Fruit fly (Drosophila melanogaster): ENCODE results near the gene Hipk.

Gene Hipk

DNA sequence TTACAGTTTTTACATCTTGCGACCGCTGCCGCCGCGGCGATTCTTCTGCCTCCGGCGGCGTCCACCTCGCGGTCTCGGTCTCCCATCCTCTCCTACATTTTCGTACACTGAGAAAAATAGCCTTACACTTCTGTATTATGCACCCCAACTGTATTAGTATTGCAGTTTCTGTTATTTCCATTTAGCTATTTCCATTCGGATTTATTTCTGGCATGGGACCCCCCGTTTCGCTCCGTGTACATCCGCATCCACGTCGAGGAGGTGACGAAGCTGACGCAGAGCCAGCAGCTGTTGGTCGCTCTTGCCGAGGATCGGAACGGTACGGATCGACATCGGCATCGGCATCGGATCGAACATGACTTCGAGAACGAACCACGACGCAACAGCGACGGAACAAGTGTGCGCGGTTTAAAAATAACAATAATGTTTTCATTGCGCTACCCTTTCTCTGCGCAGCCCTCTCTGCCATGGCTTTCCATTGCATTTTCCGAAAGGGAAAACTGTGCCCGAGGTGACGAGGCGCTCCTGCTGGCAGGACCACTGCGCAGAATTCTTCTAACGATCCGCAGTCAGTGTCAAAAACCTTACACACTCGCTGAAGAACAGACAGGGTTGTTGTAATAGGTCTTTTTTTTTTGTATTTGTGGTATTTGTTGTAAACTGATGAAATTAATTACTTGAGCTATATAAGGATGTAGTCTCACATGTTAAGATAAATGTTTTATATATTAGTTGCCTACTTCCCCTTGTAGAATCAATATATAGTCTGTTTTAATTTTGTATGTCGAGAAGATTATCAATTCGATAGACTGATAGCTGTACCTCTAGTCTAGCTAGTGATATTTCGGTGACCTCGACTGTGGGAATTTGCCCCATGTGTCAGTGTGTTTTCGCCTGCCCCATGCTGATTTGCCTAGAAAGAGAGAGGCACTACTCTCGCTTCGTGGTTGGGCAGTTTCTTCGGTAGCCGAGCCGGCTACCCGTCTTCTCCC, 46.7 kb downstream of the Hipk start (continued):
- TF ChIP-seq CG17328 (GFP tag; IDR thresholded peaks at IDR 0.05) (peak; percentile 93), GATAe (GFP tag; conservative IDR thresholded peaks at IDR 0.05) (no peak; the same call in 1 of the 2 replicates), CG15073 (GFP tag; optimal IDR thresholded peaks at IDR 0.05) (peak; percentile 22), CG15601 (tag; optimal IDR thresholded peaks at IDR 0.05) (peak; percentile 79), CG7786 (GFP tag; optimal IDR thresholded peaks at IDR 0.05) (peak; percentile 94), ci (GFP tag; IDR thresholded peaks at IDR 0.05) (peak; percentile 96), tio (GFP tag; optimal IDR thresholded peaks at IDR 0.05) (peak; percentile 76), sqz (GFP tag; optimal IDR thresholded peaks at IDR 0.05) (no peak), CoRest (tag; optimal IDR thresholded peaks at IDR 0.05) (peak; percentile 87), bsh (GFP tag; optimal IDR thresholded peaks at IDR 0.05) (peak; percentile 68 to 92), CG7987 (GFP tag; optimal IDR thresholded peaks at IDR 0.05) (peak; percentile 77), slp2 (GFP tag; optimal IDR thresholded peaks at IDR 0.05) (peak; percentile 84), schlank (tag; optimal IDR thresholded peaks at IDR 0.05) (peak; percentile 79), gfzf (GFP tag; optimal IDR thresholded peaks at IDR 0.05) (no peak), Hsf (GFP tag; optimal IDR thresholded peaks at IDR 0.05) (peak; percentile 89), CG4424 (GFP tag; optimal IDR thresholded peaks at IDR 0.05) (peak; percentile 87), CkIIα-i1 (GFP tag; IDR thresholded peaks at IDR 0.05) (no peak), CG18011 (GFP tag; optimal IDR thresholded peaks at IDR 0.05) (peak; percentile 41), CG1792 (GFP tag; optimal IDR thresholded peaks at IDR 0.05) (peak; percentile 89), CG9876 (GFP tag; optimal IDR thresholded peaks at IDR 0.05) (peak; percentile 89), CG7372 (GFP tag; IDR thresholded peaks at IDR 0.05) (peak; percentile 87), wor (GFP tag; IDR thresholded peaks at IDR 0.05) (peak; percentile 67), Ets97D (GFP tag; optimal IDR thresholded peaks at IDR 0.05) (peak; percentile 56), hth (optimal IDR thresholded peaks at IDR 0.05) (no peak), B-H2 (GFP tag; optimal IDR thresholded peaks at IDR 0.05) (peak; percentile 87), Ravus (GFP tag; IDR thresholded peaks at IDR 0.05) (peak; percentile 65), CG14965 (GFP tag; optimal IDR thresholded peaks at IDR 0.05; ENCODE audit: borderline replicate concordance) (peak; percentile 48), CG3995 (GFP tag; optimal IDR thresholded peaks at IDR 0.05) (peak; percentile 37), Aef1 (GFP tag; IDR thresholded peaks at IDR 0.05) (peak; percentile 89), disco-r (GFP tag; optimal IDR thresholded peaks at IDR 0.05) (peak; percentile 90), D19B (GFP tag; optimal IDR thresholded peaks at IDR 0.05) (peak; percentile 70), CG10654 (GFP tag; optimal IDR thresholded peaks at IDR 0.05) (peak; percentile 89), gem (tag; optimal IDR thresholded peaks at IDR 0.05) (peak; percentile 91), prd (optimal IDR thresholded peaks at IDR 0.05) (no peak), prd (GFP tag; IDR thresholded peaks at IDR 0.05) (peak; percentile 94), CrebB (tag; optimal IDR thresholded peaks at IDR 0.05) (peak; percentile 87), BEAF-32 (GFP tag; optimal IDR thresholded peaks at IDR 0.05) (no peak), eve (GFP tag; optimal IDR thresholded peaks at IDR 0.05) (no peak), CG32532 (GFP tag; IDR thresholded peaks at IDR 0.05) (peak; percentile 96), Adf1 (GFP tag; IDR thresholded peaks at IDR 0.05) (peak; percentile 79), Dbx (GFP tag; IDR thresholded peaks at IDR 0.05) (peak; percentile 92), crc (GFP tag; optimal IDR thresholded peaks at IDR 0.05) (peak; percentile 78), Xrp1 (GFP tag; IDR thresholded peaks at IDR 0.05) (peak; percentile 95), CG8359 (GFP tag; optimal IDR thresholded peaks at IDR 0.05; ENCODE audit: borderline replicate concordance) (peak; percentile 75), Doc2 (GFP tag; IDR thresholded peaks at IDR 0.05) (peak; percentile 70), fru (optimal IDR thresholded peaks at IDR 0.05) (no peak), MBD-R2 (GFP tag; IDR thresholded peaks at IDR 0.05) (peak; percentile 79), CG13894 (tag; optimal IDR thresholded peaks at IDR 0.05) (peak; percentile 74), CG3407 (GFP tag; optimal IDR thresholded peaks at IDR 0.05) (peak; percentile 77), Sox100B (GFP tag; optimal IDR thresholded peaks at IDR 0.05) (no peak)

All from whole organism, embryonic.